Worm (Caenorhabditis elegans) whole organism, L4 larva: ENCODE measurements around the gene F35G2.1.

Source experiments
- F44E2.7 ChIP-seq: fragments of 200-800 bp; sonication (Bioruptor generic); IDR thresholded peaks from 2 replicates; pipeline ENCODE4 v2.1.2; 2022; ENCODE audit warnings: missing genetic modification characterization, missing compliant biosample characterization
- F49E8.2 ChIP-seq: sonication (generic microtip); optimal IDR thresholded peaks from 2 replicates; lab custom pipeline; 2016; ENCODE audit warnings: missing compliant biosample characterization, mild to moderate bottlenecking, missing genetic modification characterization, borderline replicate concordance
- T20F7.1 ChIP-seq: fragments of 200-800 bp; sonication (Bioruptor generic); optimal IDR thresholded peaks from 2 replicates; lab custom pipeline; 2018; ENCODE audit warnings: mild to moderate bottlenecking, missing genetic modification characterization, missing compliant biosample characterization
- Y105C5A.15 ChIP-seq: fragments of 200-800 bp; sonication (Bioruptor generic); IDR thresholded peaks from 2 replicates; pipeline ENCODE4 v1.3.6; 2022; ENCODE audit warnings: missing genetic modification characterization, missing compliant biosample characterization
- ZK337.2 ChIP-seq: fragments of 200-800 bp; sonication (Bioruptor generic); IDR thresholded peaks from 2 replicates; pipeline ENCODE4 v1.3.6; 2022; ENCODE audit warnings: missing genetic modification reagents, missing genetic modification characterization, missing compliant biosample characterization
- ZK546.5 ChIP-seq, 2 experiments: sonication (generic microtip); optimal IDR thresholded peaks; 2 replicates each; lab custom pipeline; 2017; ENCODE audit warnings: missing biosample characterization in 2 of 2, missing genetic modification characterization in 2 of 2
- aly-2 ChIP-seq: sonication (generic microtip); optimal IDR thresholded peaks from 2 replicates; lab custom pipeline; 2018; ENCODE audit warnings: missing biosample characterization, missing genetic modification characterization
- ama-1 ChIP-seq: fragments of 150-350 bp; optimal IDR thresholded peaks from 2 replicates; lab custom pipeline; 2014; ENCODE audit warnings: inconsistent platforms, mixed read lengths
- attf-4 ChIP-seq: sonication (generic microtip); optimal IDR thresholded peaks from 3 replicates; lab custom pipeline; 2017; ENCODE audit warnings: missing biosample characterization, missing genetic modification characterization
- ceh-20 ChIP-seq: fragments of 200-800 bp; sonication (Bioruptor generic); IDR thresholded peaks from 2 replicates; pipeline ENCODE4 v1.3.6; 2022; ENCODE audit warnings: missing genetic modification reagents, missing genetic modification characterization, missing compliant biosample characterization
- ceh-62 ChIP-seq: sonication (generic microtip); optimal IDR thresholded peaks from 2 replicates; lab custom pipeline; 2017; ENCODE audit warnings: missing biosample characterization, missing genetic modification characterization
- cey-2 ChIP-seq: sonication (generic microtip); optimal IDR thresholded peaks from 3 replicates; lab custom pipeline; 2017; ENCODE audit warnings: missing genetic modification characterization, mild to moderate bottlenecking, missing compliant biosample characterization, antibody characterized with exemption, borderline replicate concordance; ENCODE audit not compliant: insufficient read depth
- ctbp-1 ChIP-seq: fragments of 200-800 bp; sonication (Bioruptor generic); IDR thresholded peaks from 2 replicates; pipeline ENCODE4 v1.3.6; 2022; ENCODE audit warnings: missing genetic modification reagents, missing genetic modification characterization, missing compliant biosample characterization
- daf-12 ChIP-seq: fragments of 150-350 bp; optimal IDR thresholded peaks from 2 replicates; lab custom pipeline; 2014; ENCODE audit warnings: missing biosample characterization, missing genetic modification reagents, missing genetic modification characterization
- daf-16 ChIP-seq, 3 experiments: sonication (generic microtip); optimal IDR thresholded peaks; 2 replicates each; lab custom pipeline; 2016 to 2017; ENCODE audit warnings: missing genetic modification characterization in 3 of 3, missing genetic modification reagents in 3 of 3, mild to moderate bottlenecking in 2 of 3, missing compliant biosample characterization in 2 of 3, missing biosample characterization in 1 of 3, moderate library complexity in 1 of 3
- duxl-1 ChIP-seq: sonication (generic microtip); optimal IDR thresholded peaks from 2 replicates; lab custom pipeline; 2016; ENCODE audit warnings: mild to moderate bottlenecking, missing genetic modification characterization, moderate library complexity, missing compliant biosample characterization; ENCODE audit not compliant: poor library complexity
- dve-1 ChIP-seq: sonication (generic microtip); optimal IDR thresholded peaks from 2 replicates; lab custom pipeline; 2017; ENCODE audit warnings: antibody characterized with exemption, mild to moderate bottlenecking, missing genetic modification characterization, missing compliant biosample characterization; ENCODE audit not compliant: insufficient read depth
- fos-1 ChIP-seq: fragments of 150-350 bp; optimal IDR thresholded peaks from 2 replicates; lab custom pipeline; 2014; ENCODE audit warnings: missing biosample characterization, missing genetic modification characterization
- hif-1 ChIP-seq, 2 experiments: sonication (generic microtip); optimal IDR thresholded peaks; 2 replicates each; lab custom pipeline; 2016 to 2017; ENCODE audit warnings: missing compliant biosample characterization in 2 of 2, missing genetic modification characterization in 2 of 2, missing genetic modification reagents in 2 of 2, missing genotype in 2 of 2, mild to moderate bottlenecking in 1 of 2
- hmg-1.1 ChIP-seq: fragments of 200-800 bp; sonication (Bioruptor generic); IDR thresholded peaks from 2 replicates; pipeline ENCODE4 v1.3.6; 2022; ENCODE audit warnings: missing genetic modification reagents, missing genetic modification characterization, missing compliant biosample characterization
- lir-3 ChIP-seq: sonication (generic microtip); optimal IDR thresholded peaks from 2 replicates; lab custom pipeline; 2016; ENCODE audit warnings: mild to moderate bottlenecking, missing genetic modification characterization, missing compliant biosample characterization
- mdt-29 ChIP-seq: fragments of 200-800 bp; sonication (Bioruptor generic); IDR thresholded peaks from 2 replicates; pipeline ENCODE4 v1.3.6; 2022; ENCODE audit warnings: missing genetic modification reagents, missing genetic modification characterization, missing compliant biosample characterization
- mxl-2 ChIP-seq: fragments of 200-800 bp; sonication (Bioruptor generic); conservative IDR thresholded peaks from 2 replicates; pipeline ENCODE4 v1.3.6; 2022; ENCODE audit warnings: missing genetic modification reagents, missing genetic modification characterization, missing compliant biosample characterization
- nhr-237 ChIP-seq: sonication (generic microtip); optimal IDR thresholded peaks from 2 replicates; lab custom pipeline; 2017; ENCODE audit warnings: missing biosample characterization, missing genetic modification characterization
- nhr-28 ChIP-seq: fragments of 150-350 bp; optimal IDR thresholded peaks from 2 replicates; lab custom pipeline; 2014; ENCODE audit warnings: missing biosample characterization, missing genetic modification characterization
- nhr-41 ChIP-seq: fragments of 200-800 bp; sonication (Bioruptor generic); IDR thresholded peaks from 2 replicates; pipeline ENCODE4 v1.3.6; 2022; ENCODE audit warnings: missing genetic modification reagents, missing genetic modification characterization, missing compliant biosample characterization
- php-3 ChIP-seq: fragments of 200-800 bp; sonication (Bioruptor generic); IDR thresholded peaks from 2 replicates; pipeline ENCODE4 v1.3.6; 2022; ENCODE audit warnings: missing genetic modification reagents, missing genetic modification characterization, missing compliant biosample characterization
- pqm-1 ChIP-seq: sonication (generic microtip); optimal IDR thresholded peaks from 2 replicates; lab custom pipeline; 2017; ENCODE audit warnings: missing biosample characterization, missing genetic modification characterization
- rbr-2 ChIP-seq: sonication (generic microtip); optimal IDR thresholded peaks from 2 replicates; lab custom pipeline; 2016; ENCODE audit warnings: missing genotype, missing genetic modification characterization, missing compliant biosample characterization
- sdz-12 ChIP-seq: fragments of 200-800 bp; sonication (Bioruptor generic); optimal IDR thresholded peaks from 2 replicates; lab custom pipeline; 2018; ENCODE audit warnings: mild to moderate bottlenecking, missing genetic modification characterization, missing compliant biosample characterization
- snpc-1.2 ChIP-seq: fragments of 200-800 bp; sonication (Bioruptor generic); IDR thresholded peaks from 2 replicates; pipeline ENCODE4 v1.3.6; 2022; ENCODE audit warnings: missing genetic modification reagents, missing genetic modification characterization, missing compliant biosample characterization
- unc-130 ChIP-seq: sonication (generic microtip); optimal IDR thresholded peaks from 2 replicates; lab custom pipeline; 2016; ENCODE audit warnings: missing genetic modification reagents, missing genetic modification characterization, missing compliant biosample characterization
- ztf-11 ChIP-seq: fragments of 150-350 bp; optimal IDR thresholded peaks from 2 replicates; lab custom pipeline; 2014; ENCODE audit warnings: missing biosample characterization, missing genetic modification characterization

Gene F35G2.1

ce11 chrIV:12219309-12219708 is 16.3 kb downstream of the F35G2.1 start, which contains the start of gene F35G2.5:
Gene F35G2.5, plus strand, starts transcription at chrIV:12219609.
- TF ChIP-seq fos-1 (no peak), daf-16 (GFP tag; optimal IDR thresholded peaks at IDR 0.05; lab: Kevin White, UChicago) (no peak), daf-16 (tag; optimal IDR thresholded peaks at IDR 0.05; lab: Kevin White, UChicago) (no peak), lir-3 (no peak), ztf-11 (tag; lab: Kevin White, UChicago) (no peak)

- TF ChIP-seq ama-1 (lab: Kevin White, UChicago) = no peak
- TF ChIP-seq, all 104 proteins: peak for 0
Observed at ce11 chrIV:12227012-12227411, 24.0 kb downstream of the F35G2.1 start, which contains the start of gene mlt-3. Gene mlt-3, minus strand, starts transcription at chrIV:12227112.

- TF ChIP-seq T20F7.1 (GFP tag; lab: Kevin White, UChicago) (no peak), cey-2 (tag; lab: Kevin White, UChicago) (no peak), F49E8.2 (tag; lab: Kevin White, UChicago) (no peak), sdz-12 (GFP tag; lab: Kevin White, UChicago) (no peak), nhr-41 (GFP tag; lab: Robert Waterston, UW) (no peak), ctbp-1 (GFP tag; lab: Robert Waterston, UW) (no peak), snpc-1.2 (no peak), F44E2.7 (no peak), dve-1 (tag; lab: Kevin White, UChicago) (no peak), ztf-11 (tag; lab: Kevin White, UChicago) (no peak), aly-2 (no peak)
Observed at ce11 chrIV:12229679-12230078, 26.6 kb downstream of the F35G2.1 start, which contains the start of gene sre-18. Gene sre-18, minus strand, starts transcription at chrIV:12229779.

ce11 chrIV:12236011-12236410 is 33.0 kb downstream of the F35G2.1 start, which contains the start of gene sre-16:
Gene sre-16, minus strand, starts transcription at chrIV:12236111.
- TF ChIP-seq rbr-2 (tag; lab: Kevin White, UChicago) (no peak), ceh-20 (no peak), mxl-2 (no peak), attf-4 (tag; lab: Kevin White, UChicago) (no peak), unc-130 (GFP tag; lab: Kevin White, UChicago) (no peak), ama-1 (lab: Kevin White, UChicago) (no peak), nhr-237 (no peak), mdt-29 (GFP tag; lab: Robert Waterston, UW) (no peak)

- TF ChIP-seq ztf-11 (tag; lab: Kevin White, UChicago) (no peak), fos-1 (no peak), pqm-1 (tag; lab: Kevin White, UChicago) (no peak), hif-1 (tag; optimal IDR thresholded peaks at IDR 0.05; lab: Kevin White, UChicago) (no peak), Y105C5A.15 (GFP tag; lab: Robert Waterston, UW) (no peak), hmg-1.1 (GFP tag; lab: Robert Waterston, UW) (no peak), daf-12 (tag; lab: Kevin White, UChicago) (no peak), duxl-1 (no peak), php-3 (GFP tag; lab: Robert Waterston, UW) (no peak), nhr-28 (tag; lab: Kevin White, UChicago) (no peak), ZK337.2 (GFP tag; lab: Robert Waterston, UW) (no peak), ceh-62 (tag; lab: Kevin White, UChicago) (no peak), ZK546.5 (tag; optimal IDR thresholded peaks at IDR 0.05; lab: Kevin White, UChicago) (no peak)
- TF ChIP-seq, all 104 proteins: peak for 0
Observed at ce11 chrIV:12238851-12239250, 35.8 kb downstream of the F35G2.1 start, which contains the start of gene sre-19. Gene sre-19, minus strand, starts transcription at chrIV:12238951.
